Worm (Caenorhabditis elegans) whole organism, midembryonic: ENCODE data around the gene ncx-9.

Source experiments
- T22C8.4 ChIP-seq: fragments of 200-800 bp; sonication (Bioruptor generic); IDR thresholded peaks from 2 replicates; pipeline ENCODE4 v1.3.6; 2022; ENCODE audit warnings: missing genetic modification characterization, missing compliant biosample characterization
- cog-1 ChIP-seq: sonication (generic microtip); optimal IDR thresholded peaks from 2 replicates; lab custom pipeline; 2016; ENCODE audit warnings: missing genetic modification characterization, missing compliant biosample characterization
- flt-1 ChIP-seq: fragments of 200-800 bp; sonication (Bioruptor generic); IDR thresholded peaks from 2 replicates; pipeline ENCODE4 v1.3.6; 2022; ENCODE audit warnings: missing genetic modification characterization, missing compliant biosample characterization
- klf-2 ChIP-seq: fragments of 200-800 bp; sonication (Bioruptor generic); conservative IDR thresholded peaks from 2 replicates; pipeline ENCODE4 v1.3.6; 2022; ENCODE audit warnings: missing genetic modification reagents, missing genetic modification characterization, missing compliant biosample characterization
- med-1 ChIP-seq: sonication (generic microtip); optimal IDR thresholded peaks from 2 replicates; lab custom pipeline; 2017; ENCODE audit warnings: missing genetic modification characterization, mild to moderate bottlenecking, missing compliant biosample characterization, antibody characterized with exemption, missing genetic modification reagents; ENCODE audit not compliant: insufficient read depth
- ref-1 ChIP-seq: fragments of 200-800 bp; sonication (Bioruptor generic); conservative IDR thresholded peaks from 2 replicates; pipeline ENCODE4 v1.3.6; 2022; ENCODE audit warnings: missing genetic modification reagents, missing genetic modification characterization, missing compliant biosample characterization
- tab-1 ChIP-seq: fragments of 200-800 bp; sonication (Bioruptor generic); IDR thresholded peaks from 2 replicates; pipeline ENCODE4 v1.3.6; 2022; ENCODE audit warnings: missing genetic modification characterization, missing compliant biosample characterization
- ztf-23 ChIP-seq: fragments of 200-800 bp; sonication (Bioruptor generic); IDR thresholded peaks from 2 replicates; pipeline ENCODE4 v1.3.6; 2022; ENCODE audit warnings: missing genetic modification reagents, missing genetic modification characterization, missing compliant biosample characterization
- ztf-29 ChIP-seq: fragments of 200-800 bp; sonication (Bioruptor generic); IDR thresholded peaks from 2 replicates; pipeline ENCODE4 v1.3.6; 2022; ENCODE audit warnings: missing genetic modification reagents, missing genetic modification characterization, missing compliant biosample characterization

The ncx-9 gene

ce11 chrV:4965790-4966189 lies 29.3 kb downstream of the ncx-9 start:
- TF ChIP-seq T22C8.4 (no peak), ztf-23 (GFP tag; lab: Robert Waterston, UW) (no peak), ztf-29 (GFP tag; lab: Robert Waterston, UW) (no peak), med-1 (no peak), cog-1 (no peak), tab-1 (GFP tag; lab: Robert Waterston, UW) (no peak), flt-1 (GFP tag; lab: Robert Waterston, UW) (no peak), ref-1 (no peak), klf-2 (GFP tag; lab: Robert Waterston, UW) (no peak)

DNA sequence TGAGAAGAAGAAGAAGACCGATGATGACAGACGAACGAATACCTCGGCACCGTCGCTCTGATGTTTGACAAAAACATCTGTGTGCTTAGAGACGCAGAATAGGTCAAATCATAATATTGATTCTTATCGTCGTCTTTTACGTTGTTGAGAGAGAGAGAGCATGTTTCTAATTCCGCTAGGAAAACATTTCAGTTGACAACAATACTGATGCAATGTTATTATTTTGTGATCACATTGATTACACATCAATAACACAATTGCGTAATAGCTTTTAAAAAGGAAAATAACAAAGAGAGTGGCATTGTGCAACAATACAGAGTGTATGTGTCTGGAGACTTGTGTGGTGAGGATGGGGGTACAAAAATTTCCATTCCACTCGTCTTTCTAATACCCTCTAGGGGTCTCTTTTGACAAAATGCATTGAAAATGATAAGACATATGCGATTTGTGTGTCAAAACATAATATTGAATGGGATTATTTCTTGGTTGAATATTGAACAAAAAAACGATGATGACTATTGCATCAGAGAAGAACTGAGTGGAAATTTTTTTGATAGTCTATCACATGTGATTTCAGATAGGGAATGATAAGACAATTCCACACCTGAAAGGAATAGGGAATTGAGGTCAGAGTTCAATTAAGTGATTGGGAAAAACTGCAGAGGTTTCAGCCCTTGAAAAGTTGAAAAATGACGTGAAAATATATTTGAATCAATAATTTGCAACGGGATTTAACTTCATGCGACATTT lies 30.2 kb downstream of the ncx-9 start:
- TF ChIP-seq ztf-29 (GFP tag; lab: Robert Waterston, UW): no peak
- no peak for TF ChIP-seq ztf-23 (GFP tag; lab: Robert Waterston, UW)
- no peak for TF ChIP-seq flt-1 (GFP tag; lab: Robert Waterston, UW)
- TF ChIP-seq ref-1: no peak
- TF ChIP-seq med-1: no peak
- TF ChIP-seq cog-1: no peak
- TF ChIP-seq klf-2 (GFP tag; lab: Robert Waterston, UW): no peak
- no peak for TF ChIP-seq tab-1 (GFP tag; lab: Robert Waterston, UW)
- no peak for TF ChIP-seq T22C8.4

ce11 chrV:4964020-4964635 lies 30.9 kb downstream of the ncx-9 start:
- TF ChIP-seq tab-1 (GFP tag; lab: Robert Waterston, UW): 0 out of 2 replicates have a peak, but pooled peaks have one; percentile 64
- TF ChIP-seq cog-1: peak; percentile 27
- no peak for TF ChIP-seq ztf-23 (GFP tag; lab: Robert Waterston, UW)

ce11 chrV:4963606-4964005 lies 31.4 kb downstream of the ncx-9 start:
- TF ChIP-seq tab-1 (GFP tag; lab: Robert Waterston, UW) (no peak), ref-1 (no peak), ztf-23 (GFP tag; lab: Robert Waterston, UW) (no peak), flt-1 (GFP tag; lab: Robert Waterston, UW) (no peak), klf-2 (GFP tag; lab: Robert Waterston, UW) (no peak)

DNA sequence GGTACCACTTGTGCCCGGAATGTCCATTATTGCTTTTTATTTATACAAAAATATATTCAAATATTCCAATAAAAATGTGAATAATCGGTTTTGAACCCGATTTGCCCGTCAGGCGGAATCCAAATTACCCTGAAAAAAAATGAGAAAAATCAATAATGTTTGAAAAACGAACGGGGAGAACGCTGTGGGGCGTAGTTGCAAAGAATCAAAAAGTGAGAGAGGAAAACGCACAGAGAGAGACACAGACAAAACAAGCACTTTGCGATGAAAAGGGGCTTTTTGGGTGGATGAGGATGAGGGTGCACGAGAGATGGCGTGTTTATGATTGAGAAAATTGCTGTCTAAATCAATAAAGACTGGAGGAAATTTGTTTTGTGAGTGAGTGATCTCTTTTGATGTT lies 32.1 kb downstream of the ncx-9 start, which contains the start of gene tam-1:
Gene tam-1 (minus strand): TSS at position 135 of the 400 bp plus-strand sequence.
- TF ChIP-seq T22C8.4 (peak; percentile 50; the same call in 1 of the 2 replicates), klf-2 (GFP tag; lab: Robert Waterston, UW) (no peak), ztf-23 (GFP tag; lab: Robert Waterston, UW) (no peak), tab-1 (GFP tag; lab: Robert Waterston, UW) (no peak), med-1 (no peak), cog-1 (no peak), ztf-29 (GFP tag; lab: Robert Waterston, UW) (0 out of 2 replicates have a peak, but pooled peaks have one; percentile 9), flt-1 (GFP tag; lab: Robert Waterston, UW) (no peak), ref-1 (no peak)

ce11 chrV:4960686-4961085 lies 34.4 kb downstream of the ncx-9 start:
- TF ChIP-seq klf-2 (GFP tag; lab: Robert Waterston, UW) (0 out of 2 replicates have a peak, but pooled peaks have one; percentile 22), ref-1 (no peak)

DNA sequence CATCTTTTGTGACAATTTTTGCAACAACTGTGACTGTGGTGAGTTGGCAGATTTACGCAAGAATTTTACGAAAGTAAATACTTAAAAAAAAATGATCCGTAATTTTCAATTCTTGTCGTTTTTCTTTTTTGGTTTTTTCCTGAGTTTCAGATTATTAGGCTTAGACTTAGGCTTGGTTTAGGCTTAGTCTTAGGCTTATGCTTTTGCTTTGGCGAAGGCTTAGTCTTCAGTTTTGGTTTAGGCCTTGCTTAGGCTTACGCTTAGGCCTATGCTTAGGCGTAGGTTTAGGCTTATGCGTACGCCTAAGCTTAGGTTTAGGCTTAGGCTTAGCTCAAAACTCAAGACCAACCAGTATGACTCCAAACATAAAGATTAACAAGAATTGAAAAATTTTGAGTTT lies 37.4 kb downstream of the ncx-9 start:
- TF ChIP-seq ref-1 (no peak), klf-2 (GFP tag; lab: Robert Waterston, UW) (no peak), cog-1 (no peak), flt-1 (GFP tag; lab: Robert Waterston, UW) (no peak), med-1 (no peak), T22C8.4 (no peak), ztf-29 (GFP tag; lab: Robert Waterston, UW) (no peak), ztf-23 (GFP tag; lab: Robert Waterston, UW) (no peak), tab-1 (GFP tag; lab: Robert Waterston, UW) (no peak)

ce11 chrV:4956529-4956928 lies 38.5 kb downstream of the ncx-9 start, which contains the start of gene str-208:
Gene str-208 (plus strand): TSS chrV:4956829.
- TF ChIP-seq cog-1: no peak
- no peak for TF ChIP-seq ref-1
- no peak for TF ChIP-seq klf-2 (GFP tag; lab: Robert Waterston, UW)
- TF ChIP-seq T22C8.4: no peak
- no peak for TF ChIP-seq ztf-23 (GFP tag; lab: Robert Waterston, UW)
- no peak for TF ChIP-seq med-1
- TF ChIP-seq ztf-29 (GFP tag; lab: Robert Waterston, UW): no peak
- no peak for TF ChIP-seq tab-1 (GFP tag; lab: Robert Waterston, UW)
- TF ChIP-seq flt-1 (GFP tag; lab: Robert Waterston, UW): no peak

- TF ChIP-seq T22C8.4: no peak
- no peak for TF ChIP-seq cog-1
- no peak for TF ChIP-seq tab-1 (GFP tag; lab: Robert Waterston, UW)
- TF ChIP-seq ref-1: no peak
- no peak for TF ChIP-seq med-1
- TF ChIP-seq ztf-23 (GFP tag; lab: Robert Waterston, UW): no peak
- no peak for TF ChIP-seq ztf-29 (GFP tag; lab: Robert Waterston, UW)
- TF ChIP-seq flt-1 (GFP tag; lab: Robert Waterston, UW): no peak
- no peak for TF ChIP-seq klf-2 (GFP tag; lab: Robert Waterston, UW)
Measured at ce11 chrV:4951434-4951833, 43.6 kb downstream of the ncx-9 start, which contains the start of gene str-207. Gene str-207 (plus strand): TSS chrV:4951734.

DNA sequence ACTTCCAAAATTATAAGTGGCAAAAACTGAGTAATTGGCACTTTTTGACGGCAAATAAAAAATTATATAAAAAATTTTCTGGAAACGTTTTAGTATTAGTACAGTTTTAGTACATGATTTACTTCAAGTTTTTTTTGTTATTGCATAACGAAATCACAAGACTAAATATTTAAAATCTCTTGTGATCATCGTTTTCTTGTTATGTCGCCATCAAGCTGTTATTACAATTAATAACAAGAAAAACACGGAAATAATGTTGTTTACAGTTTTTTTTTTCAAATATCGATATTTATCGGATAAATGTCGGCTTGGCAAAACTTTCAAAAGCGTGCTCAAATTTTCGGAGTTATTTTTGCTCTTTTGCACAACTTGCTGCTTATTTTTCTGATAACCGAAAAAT lies 46.4 kb downstream of the ncx-9 start, which contains the start of gene str-209:
Gene str-209 (plus strand): TSS at position 301 of the 400 bp plus-strand sequence.
- TF ChIP-seq ztf-29 (GFP tag; lab: Robert Waterston, UW) (no peak), T22C8.4 (no peak), tab-1 (GFP tag; lab: Robert Waterston, UW) (no peak), klf-2 (GFP tag; lab: Robert Waterston, UW) (no peak), med-1 (no peak), flt-1 (GFP tag; lab: Robert Waterston, UW) (no peak), cog-1 (no peak), ref-1 (no peak), ztf-23 (GFP tag; lab: Robert Waterston, UW) (no peak)
